Fruit fly (Drosophila melanogaster) whole organism, embryonic: ENCODE data around the gene GramD1B.

Experiments
- Abd-B ChIP-seq: fragments of 200-800 bp; sonication (Bioruptor generic); optimal IDR thresholded peaks from 2 replicates; lab custom pipeline; 2018; ENCODE audit warnings: missing biosample characterization, mild to moderate bottlenecking, missing genetic modification characterization, moderate library complexity
- Adf1 ChIP-seq: fragments of 200-800 bp; sonication (Bioruptor generic); IDR thresholded peaks from 2 replicates; pipeline ENCODE4 v1.3.6; 2022; ENCODE audit warnings: missing biosample characterization, missing genetic modification characterization
- Bgb ChIP-seq: fragments of 200-800 bp; sonication (Bioruptor generic); IDR thresholded peaks from 2 replicates; pipeline ENCODE4 v1.3.6; 2022; ENCODE audit warnings: missing biosample characterization, missing genetic modification characterization; ENCODE audit not compliant: partially characterized antibody
- Blimp-1 ChIP-seq: fragments of 200-800 bp; sonication (Bioruptor generic); optimal IDR thresholded peaks from 3 replicates; lab custom pipeline; 2018; ENCODE audit warnings: missing biosample characterization, missing genetic modification characterization, mild to moderate bottlenecking, moderate library complexity, missing genetic modification reagents
- CG11398 ChIP-seq: fragments of 200-800 bp; sonication (Bioruptor generic); optimal IDR thresholded peaks from 2 replicates; lab custom pipeline; 2016; ENCODE audit warnings: missing biosample characterization, missing genetic modification characterization
- CG11560 ChIP-seq: fragments of 200-800 bp; sonication (Bioruptor generic); IDR thresholded peaks from 3 replicates; pipeline ENCODE4 v1.3.6; 2022; ENCODE audit warnings: missing biosample characterization, missing genetic modification characterization
- CG11695 ChIP-seq: fragments of 200-800 bp; sonication (Bioruptor generic); IDR thresholded peaks from 3 replicates; pipeline ENCODE4 v1.3.6; 2022; ENCODE audit warnings: missing biosample characterization, missing genetic modification characterization
- CG12219 ChIP-seq: fragments of 200-800 bp; sonication (Bioruptor generic); optimal IDR thresholded peaks from 3 replicates; lab custom pipeline; 2018; ENCODE audit warnings: missing biosample characterization, mild to moderate bottlenecking, missing genetic modification characterization
- CG12391 ChIP-seq: fragments of 200-800 bp; sonication (Bioruptor generic); optimal IDR thresholded peaks from 3 replicates; lab custom pipeline; 2018; ENCODE audit warnings: missing biosample characterization, mild to moderate bottlenecking, missing genetic modification characterization, moderate library complexity
- CG15011 ChIP-seq: fragments of 200-800 bp; sonication (Bioruptor generic); optimal IDR thresholded peaks from 3 replicates; lab custom pipeline; 2018; ENCODE audit warnings: missing biosample characterization, mild to moderate bottlenecking, missing genetic modification characterization
- CG16813 ChIP-seq: fragments of 200-800 bp; sonication (Bioruptor generic); IDR thresholded peaks from 3 replicates; pipeline ENCODE4 v1.3.6; 2022; ENCODE audit warnings: missing biosample characterization, missing genetic modification characterization; ENCODE audit not compliant: partially characterized antibody
- CG17361 ChIP-seq: fragments of 200-800 bp; sonication (Bioruptor generic); IDR thresholded peaks from 3 replicates; pipeline ENCODE4 v1.3.6; 2022; ENCODE audit warnings: missing biosample characterization, missing genetic modification characterization
- CG18764 ChIP-seq: fragments of 200-800 bp; sonication (Bioruptor generic); optimal IDR thresholded peaks from 3 replicates; lab custom pipeline; 2016; ENCODE audit warnings: missing biosample characterization, missing genetic modification characterization
- CG2875 ChIP-seq: fragments of 200-800 bp; sonication (Bioruptor generic); optimal IDR thresholded peaks from 2 replicates; lab custom pipeline; 2017; ENCODE audit warnings: missing biosample characterization, mild to moderate bottlenecking, missing genetic modification characterization, missing genetic modification reagents
- CG32532 ChIP-seq: fragments of 200-800 bp; sonication (Bioruptor generic); IDR thresholded peaks from 2 replicates; pipeline ENCODE4 v1.3.6; 2022; ENCODE audit warnings: missing biosample characterization, missing genetic modification characterization
- CG4404 ChIP-seq: fragments of 200-800 bp; sonication (Bioruptor generic); IDR thresholded peaks from 2 replicates; pipeline ENCODE4 v1.3.6; 2022; ENCODE audit warnings: missing biosample characterization, missing genetic modification characterization
- CG4854 ChIP-seq: fragments of 200-800 bp; sonication (Bioruptor generic); optimal IDR thresholded peaks from 2 replicates; lab custom pipeline; 2016; ENCODE audit warnings: missing biosample characterization, missing genetic modification characterization, inconsistent platforms
- CG5953 ChIP-seq: fragments of 200-800 bp; sonication (Bioruptor generic); IDR thresholded peaks from 2 replicates; pipeline ENCODE4 v1.3.6; 2022; ENCODE audit warnings: missing biosample characterization, missing genetic modification characterization
- CG6813 ChIP-seq: fragments of 200-800 bp; sonication (Bioruptor generic); optimal IDR thresholded peaks from 2 replicates; lab custom pipeline; 2017; ENCODE audit warnings: missing biosample characterization, missing genetic modification characterization, mild to moderate bottlenecking, moderate library complexity, missing genetic modification reagents
- CG6854 ChIP-seq: fragments of 200-800 bp; sonication (Bioruptor generic); optimal IDR thresholded peaks from 3 replicates; lab custom pipeline; 2017; ENCODE audit warnings: missing biosample characterization, mild to moderate bottlenecking, missing genetic modification characterization
- CG9437 ChIP-seq: fragments of 200-800 bp; sonication (Bioruptor generic); optimal IDR thresholded peaks from 2 replicates; lab custom pipeline; 2018; ENCODE audit warnings: missing biosample characterization, mild to moderate bottlenecking, missing genetic modification characterization
- CG9609 ChIP-seq: fragments of 200-800 bp; sonication (Bioruptor generic); optimal IDR thresholded peaks from 3 replicates; lab custom pipeline; 2016; ENCODE audit warnings: missing biosample characterization, missing genetic modification characterization
- CG9932 ChIP-seq: fragments of 200-800 bp; sonication (Bioruptor generic); IDR thresholded peaks from 2 replicates; pipeline ENCODE4 v1.3.6; 2022; ENCODE audit warnings: missing biosample characterization, missing genetic modification characterization
- Elba2 ChIP-seq: fragments of 200-800 bp; sonication (Bioruptor generic); optimal IDR thresholded peaks from 3 replicates; lab custom pipeline; 2016; ENCODE audit warnings: missing biosample characterization, missing genetic modification characterization
- Ets65A ChIP-seq: fragments of 200-800 bp; sonication (Bioruptor generic); peaks from one replicate; lab custom pipeline; 2016; ENCODE audit warnings: missing biosample characterization, missing genetic modification characterization
- Ets97D ChIP-seq: fragments of 200-800 bp; sonication (Bioruptor generic); optimal IDR thresholded peaks from 3 replicates; lab custom pipeline; 2016; ENCODE audit warnings: missing biosample characterization, missing genetic modification characterization
- MESR4 ChIP-seq: fragments of 200-800 bp; sonication (Bioruptor generic); optimal IDR thresholded peaks from 2 replicates; lab custom pipeline; 2018; ENCODE audit warnings: missing biosample characterization, mild to moderate bottlenecking, missing genetic modification characterization, moderate library complexity
- Nf-YB ChIP-seq: fragments of 200-800 bp; sonication (Bioruptor generic); optimal IDR thresholded peaks from 3 replicates; lab custom pipeline; 2019; ENCODE audit warnings: missing biosample characterization, mild to moderate bottlenecking, missing genetic modification characterization, moderate library complexity
- Opbp ChIP-seq: fragments of 200-800 bp; sonication (Bioruptor generic); IDR thresholded peaks from 3 replicates; pipeline ENCODE4 v1.3.6; 2022; ENCODE audit warnings: missing biosample characterization, missing genetic modification characterization; ENCODE audit not compliant: partially characterized antibody
- Optix ChIP-seq: fragments of 200-800 bp; sonication (Bioruptor generic); IDR thresholded peaks from 3 replicates; pipeline ENCODE4 v1.3.6; 2022; ENCODE audit warnings: missing biosample characterization, missing genetic modification characterization
- Xbp1 ChIP-seq: fragments of 200-800 bp; sonication (Bioruptor generic); optimal IDR thresholded peaks from 3 replicates; lab custom pipeline; 2016; ENCODE audit warnings: missing biosample characterization, mild to moderate bottlenecking, missing genetic modification characterization
- YL-1 ChIP-seq: fragments of 200-800 bp; sonication (Bioruptor generic); optimal IDR thresholded peaks from 3 replicates; lab custom pipeline; 2017; ENCODE audit warnings: missing biosample characterization, mild to moderate bottlenecking, missing genetic modification characterization
- az2 ChIP-seq: fragments of 200-800 bp; sonication (Bioruptor generic); optimal IDR thresholded peaks from 3 replicates; lab custom pipeline; 2016; ENCODE audit warnings: missing biosample characterization, missing genetic modification characterization
- corto ChIP-seq: fragments of 200-800 bp; sonication (Bioruptor generic); optimal IDR thresholded peaks from 2 replicates; lab custom pipeline; 2016; ENCODE audit warnings: missing biosample characterization, mild to moderate bottlenecking, missing genetic modification characterization, moderate library complexity
- ftz-f1 ChIP-seq: fragments of 200-800 bp; sonication (Bioruptor generic); optimal IDR thresholded peaks from 2 replicates; lab custom pipeline; 2016; ENCODE audit warnings: missing biosample characterization, missing genetic modification characterization
- gfzf ChIP-seq: fragments of 200-800 bp; sonication (Bioruptor generic); optimal IDR thresholded peaks from 2 replicates; lab custom pipeline; 2016; ENCODE audit warnings: missing biosample characterization, mild to moderate bottlenecking, missing genetic modification characterization, moderate library complexity
- hth ChIP-seq: fragments of >200 bp; optimal IDR thresholded peaks from 2 replicates; lab custom pipeline; 2017; ENCODE audit warnings: inconsistent platforms
- ind ChIP-seq: fragments of 200-800 bp; sonication (Bioruptor generic); optimal IDR thresholded peaks from 3 replicates; lab custom pipeline; 2016; ENCODE audit warnings: missing biosample characterization, missing genetic modification characterization
- nau ChIP-seq: fragments of 200-800 bp; sonication (Bioruptor generic); optimal IDR thresholded peaks from 3 replicates; lab custom pipeline; 2017; ENCODE audit warnings: missing biosample characterization, mild to moderate bottlenecking, missing genetic modification characterization, missing genetic modification reagents
- rib ChIP-seq: fragments of 200-800 bp; sonication (Bioruptor generic); IDR thresholded peaks from 2 replicates; pipeline ENCODE4 v1.3.6; 2022; ENCODE audit warnings: missing biosample characterization, missing genetic modification characterization
- schlank ChIP-seq: fragments of 200-800 bp; sonication (Bioruptor generic); optimal IDR thresholded peaks from 2 replicates; lab custom pipeline; 2018; ENCODE audit warnings: missing biosample characterization, mild to moderate bottlenecking, missing genetic modification characterization
- tll ChIP-seq, 2 experiments: fragments of 200-800 bp in 1 of 2; fragments of >200 bp in 1 of 2; sonication (Bioruptor generic) in 1 of 2; optimal IDR thresholded peaks; 2 replicates each; lab custom pipeline; 2017 to 2019; ENCODE audit warnings: missing biosample characterization in 2 of 2, missing genetic modification characterization in 2 of 2, mild to moderate bottlenecking in 1 of 2, moderate library complexity in 1 of 2
- zfh2 ChIP-seq: fragments of 200-800 bp; sonication (Bioruptor generic); optimal IDR thresholded peaks from 2 replicates; lab custom pipeline; 2016; ENCODE audit warnings: missing biosample characterization, missing genetic modification characterization

Gene GramD1B

dm6 chr2L:3354642-3355380 is 18.4 kb downstream of the GramD1B start, which contains the start of gene E23 (continued):
- TF ChIP-seq Xbp1 (GFP tag; lab: Kevin White, UChicago) (peak; percentile 99), schlank (tag; lab: Kevin White, UChicago) (peak; percentile 92), CG11398 (GFP tag; lab: Kevin White, UChicago) (peak; percentile 79), corto (GFP tag; lab: Kevin White, UChicago) (peak; percentile 77), Opbp (peak; percentile 69; the same call in 2 of the 3 replicates), YL-1 (GFP tag; lab: Kevin White, UChicago) (peak; percentile 97), CG16813 (no peak), CG6854 (GFP tag; lab: Kevin White, UChicago) (peak; percentile 96), CG9609 (GFP tag; lab: Kevin White, UChicago) (peak; percentile 95), CG2875 (peak; percentile 99), CG12219 (GFP tag; lab: Kevin White, UChicago) (peak; percentile 96), CG5953 (peak; percentile 95), rib (GFP tag; lab: Robert Waterston, UW) (peak; percentile 96), CG11695 (GFP tag; lab: Robert Waterston, UW) (peak; percentile 99), hth (lab: Kevin White, UChicago) (no peak), CG9437 (GFP tag; lab: Kevin White, UChicago) (peak; percentile 97), Blimp-1 (GFP tag; lab: Kevin White, UChicago) (peak; percentile 98), CG4854 (GFP tag; lab: Kevin White, UChicago) (peak; percentile 96), CG6813 (GFP tag; lab: Kevin White, UChicago) (peak; percentile 97), Optix (GFP tag; lab: Robert Waterston, UW) (peak; percentile 95), CG17361 (GFP tag; lab: Robert Waterston, UW) (peak; percentile 99), CG15011 (GFP tag; lab: Kevin White, UChicago) (peak; percentile 97), nau (GFP tag; lab: Kevin White, UChicago) (peak; percentile 97), Nf-YB (peak; percentile 91), CG18764 (GFP tag; lab: Kevin White, UChicago) (peak; percentile 96), Elba2 (GFP tag; lab: Kevin White, UChicago) (peak; percentile 71), CG32532 (GFP tag; lab: Robert Waterston, UW) (peak; percentile 98), ind (GFP tag; lab: Kevin White, UChicago) (peak; percentile 98), tll (GFP tag; optimal IDR thresholded peaks at IDR 0.05; lab: Kevin White, UChicago) (no peak), CG9932 (GFP tag; lab: Robert Waterston, UW) (peak; percentile 97), MESR4 (peak; percentile 68), CG11560 (peak; percentile 91), gfzf (GFP tag; lab: Kevin White, UChicago) (no peak), Ets65A (GFP tag; lab: Kevin White, UChicago) (peak; percentile 99), Abd-B (GFP tag; lab: Kevin White, UChicago) (peak; percentile 98), CG12391 (tag; lab: Kevin White, UChicago) (peak; percentile 100), Adf1 (GFP tag; lab: Robert Waterston, UW) (peak; percentile 86), ftz-f1 (GFP tag; lab: Kevin White, UChicago) (peak; percentile 92), Bgb (GFP tag; lab: Robert Waterston, UW) (peak; percentile 78), Ets97D (GFP tag; lab: Kevin White, UChicago) (peak; percentile 79), CG4404 (GFP tag; lab: Robert Waterston, UW) (peak; percentile 94), zfh2 (GFP tag; lab: Kevin White, UChicago) (peak; percentile 97), az2 (peak; percentile 99)
